Fruit fly (Drosophila melanogaster): ENCODE data around the gene Sec61gamma.

DNA sequence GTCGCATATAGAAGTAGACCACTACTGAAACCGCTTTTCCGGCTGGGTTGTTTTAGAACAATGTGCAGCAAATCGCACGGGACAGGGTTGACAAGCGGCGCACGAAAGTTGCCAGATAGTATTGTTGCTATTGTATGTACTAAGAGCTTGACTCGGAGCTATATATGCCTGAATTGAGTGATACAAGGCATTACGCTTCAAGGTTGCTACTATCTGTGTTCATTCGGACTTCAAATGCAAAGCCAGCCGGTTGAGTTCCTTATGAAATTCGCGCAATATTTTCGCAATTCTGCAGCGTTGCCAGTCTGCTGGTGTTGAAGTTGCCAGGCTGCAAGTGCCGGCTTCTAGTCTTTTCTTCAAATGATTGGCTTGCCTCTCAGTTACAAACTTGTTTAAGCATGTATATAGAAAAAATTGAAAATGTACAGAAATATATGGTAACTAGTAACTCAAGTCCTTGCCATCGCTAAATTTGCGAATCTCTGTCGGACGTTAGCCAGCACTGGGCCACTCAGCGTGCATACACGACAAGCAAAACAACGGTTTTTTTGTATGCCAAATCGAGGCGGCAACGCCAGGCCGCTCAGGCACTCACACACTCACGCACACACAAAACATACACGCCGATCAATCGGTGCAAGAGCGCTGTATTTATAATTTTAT, 8.8 kb downstream of the Sec61gamma start, which contains the start of the genes Ranbp21 and Elys:
- TF ChIP-seq CG15710 (tag; optimal IDR thresholded peaks at IDR 0.05) (peak; percentile 39), CG4496 (GFP tag; IDR thresholded peaks at IDR 0.05) (peak; percentile 67), CG9948 (tag; optimal IDR thresholded peaks at IDR 0.05) (no peak), CG10348 (GFP tag; IDR thresholded peaks at IDR 0.05) (no peak), EcR (GFP tag; optimal IDR thresholded peaks at IDR 0.05) (no peak), CG17806 (tag; optimal IDR thresholded peaks at IDR 0.05) (no peak), Pif1A (GFP tag; optimal IDR thresholded peaks at IDR 0.05) (no peak), CG8159 (tag; optimal IDR thresholded peaks at IDR 0.05) (no peak), CG32121 (GFP tag; IDR thresholded peaks at IDR 0.05) (no peak), Ets98B (GFP tag; IDR thresholded peaks at IDR 0.05) (no peak), CG13204 (GFP tag; optimal IDR thresholded peaks at IDR 0.05) (no peak)
